Worm (Caenorhabditis elegans) whole organism, L2 larva: ENCODE results near the gene nhr-44.

Experiments
- ZK546.5 ChIP-seq: sonication (generic microtip); optimal IDR thresholded peaks from 2 replicates; lab custom pipeline; 2017; ENCODE audit warnings: missing biosample characterization, missing genetic modification characterization
- lin-39 ChIP-seq: fragments of 150-350 bp; optimal IDR thresholded peaks from 2 replicates; lab custom pipeline; 2014; ENCODE audit warnings: missing biosample characterization, missing genetic modification reagents, missing genetic modification characterization

ce11 chrV:8990194-8990649 lies 26.3 kb upstream of the nhr-44 start, which contains the start of gene F59E11.7:
- TF ChIP-seq ZK546.5 (tag; lab: Kevin White, UChicago) (no peak), lin-39 (tag; lab: Kevin White, UChicago) (no peak)
